Fruit fly (Drosophila melanogaster) whole organism, embryonic: ENCODE results near the gene CG12783.

Experiments used
- Asciz ChIP-seq: fragments of 200-800 bp; sonication (Bioruptor generic); optimal IDR thresholded peaks from 2 replicates; lab custom pipeline; 2017; ENCODE audit warnings: missing biosample characterization, mild to moderate bottlenecking, missing genetic modification characterization, missing genetic modification reagents
- B-H1 ChIP-seq: fragments of 200-800 bp; sonication (Bioruptor generic); IDR thresholded peaks from 3 replicates; pipeline ENCODE4 v1.3.6; 2022; ENCODE audit warnings: missing biosample characterization, missing genetic modification characterization
- Blimp-1 ChIP-seq: fragments of 200-800 bp; sonication (Bioruptor generic); optimal IDR thresholded peaks from 3 replicates; lab custom pipeline; 2018; ENCODE audit warnings: missing biosample characterization, missing genetic modification characterization, mild to moderate bottlenecking, moderate library complexity, missing genetic modification reagents
- CG1024 ChIP-seq: fragments of 200-800 bp; sonication (Bioruptor generic); IDR thresholded peaks from 2 replicates; pipeline ENCODE4 v1.3.6; 2022; ENCODE audit warnings: missing biosample characterization, missing genetic modification characterization
- CG10267 ChIP-seq: fragments of 200-800 bp; sonication (Bioruptor generic); optimal IDR thresholded peaks from 2 replicates; lab custom pipeline; 2018; ENCODE audit warnings: missing biosample characterization, mild to moderate bottlenecking, missing genetic modification characterization, moderate library complexity
- CG10321 ChIP-seq: fragments of 200-800 bp; sonication (Bioruptor generic); IDR thresholded peaks from 2 replicates; pipeline ENCODE4 v1.3.6; 2022; ENCODE audit warnings: missing biosample characterization, missing genetic modification characterization
- CG11093 ChIP-seq: fragments of 200-800 bp; sonication (Bioruptor generic); IDR thresholded peaks from 3 replicates; pipeline ENCODE4 v1.3.6; 2022; ENCODE audit warnings: missing biosample characterization, missing genetic modification characterization
- CG12155 ChIP-seq: fragments of 200-800 bp; sonication (Bioruptor generic); optimal IDR thresholded peaks from 3 replicates; lab custom pipeline; 2016; ENCODE audit warnings: missing biosample characterization, missing genetic modification characterization
- CG13123 ChIP-seq: fragments of 200-800 bp; sonication (Bioruptor generic); optimal IDR thresholded peaks from 2 replicates; lab custom pipeline; 2016; ENCODE audit warnings: missing biosample characterization, missing genetic modification characterization
- CG13624 ChIP-seq: fragments of 200-800 bp; sonication (Bioruptor generic); optimal IDR thresholded peaks from 2 replicates; lab custom pipeline; 2016; ENCODE audit warnings: missing biosample characterization, missing genetic modification characterization
- CG14965 ChIP-seq: fragments of 200-800 bp; sonication (Bioruptor generic); optimal IDR thresholded peaks from 2 replicates; lab custom pipeline; 2016; ENCODE audit warnings: missing biosample characterization, missing genetic modification characterization, borderline replicate concordance
- CG15011 ChIP-seq: fragments of 200-800 bp; sonication (Bioruptor generic); optimal IDR thresholded peaks from 3 replicates; lab custom pipeline; 2018; ENCODE audit warnings: missing biosample characterization, mild to moderate bottlenecking, missing genetic modification characterization
- CG15269 ChIP-seq: fragments of 200-800 bp; sonication (Bioruptor generic); optimal IDR thresholded peaks from 2 replicates; lab custom pipeline; 2018; ENCODE audit warnings: missing biosample characterization, mild to moderate bottlenecking, missing genetic modification characterization, moderate library complexity
- CG15696 ChIP-seq: fragments of 200-800 bp; sonication (Bioruptor generic); optimal IDR thresholded peaks from 2 replicates; lab custom pipeline; 2019; ENCODE audit warnings: missing biosample characterization, mild to moderate bottlenecking, missing genetic modification characterization, moderate library complexity
- CG30431 ChIP-seq: fragments of 200-800 bp; sonication (Bioruptor generic); optimal IDR thresholded peaks from 2 replicates; lab custom pipeline; 2017; ENCODE audit warnings: missing biosample characterization, missing genetic modification characterization
- CG3995 ChIP-seq: fragments of 200-800 bp; sonication (Bioruptor generic); optimal IDR thresholded peaks from 3 replicates; lab custom pipeline; 2016; ENCODE audit warnings: missing biosample characterization, missing genetic modification characterization
- CG5180 ChIP-seq: fragments of 200-800 bp; sonication (Bioruptor generic); optimal IDR thresholded peaks from 3 replicates; lab custom pipeline; 2017; ENCODE audit warnings: missing biosample characterization, missing genetic modification characterization, mild to moderate bottlenecking, moderate library complexity, missing genetic modification reagents
- CG6683 ChIP-seq: fragments of 200-800 bp; sonication (Bioruptor generic); optimal IDR thresholded peaks from 2 replicates; lab custom pipeline; 2017; ENCODE audit warnings: missing biosample characterization, mild to moderate bottlenecking, missing genetic modification characterization, missing genetic modification reagents
- CG7357 ChIP-seq: fragments of 200-800 bp; sonication (Bioruptor generic); IDR thresholded peaks from 3 replicates; pipeline ENCODE4 v1.3.6; 2022; ENCODE audit warnings: missing biosample characterization, missing genetic modification characterization
- CG7928 ChIP-seq: fragments of 200-800 bp; sonication (Bioruptor generic); optimal IDR thresholded peaks from 2 replicates; lab custom pipeline; 2017; ENCODE audit warnings: missing biosample characterization, mild to moderate bottlenecking, missing genetic modification characterization
- CkIIα-i1 ChIP-seq: fragments of 200-800 bp; sonication (Bioruptor generic); IDR thresholded peaks from 2 replicates; pipeline ENCODE4 v1.3.6; 2022; ENCODE audit warnings: missing biosample characterization, missing genetic modification characterization
- Dad ChIP-seq: fragments of 200-800 bp; sonication (Bioruptor generic); optimal IDR thresholded peaks from 3 replicates; lab custom pipeline; 2016; ENCODE audit warnings: missing biosample characterization, missing genetic modification characterization
- Doc3 ChIP-seq: fragments of 200-800 bp; sonication (Bioruptor generic); IDR thresholded peaks from 3 replicates; pipeline ENCODE4 v1.3.6; 2022; ENCODE audit warnings: missing biosample characterization, missing genetic modification characterization; ENCODE audit not compliant: partially characterized antibody
- E2f2 ChIP-seq: fragments of 200-800 bp; sonication (Bioruptor generic); IDR thresholded peaks from 2 replicates; pipeline ENCODE4 v1.3.6; 2022; ENCODE audit warnings: missing biosample characterization, missing genetic modification characterization
- H2.0 ChIP-seq: fragments of 200-800 bp; sonication (Bioruptor generic); IDR thresholded peaks from 2 replicates; pipeline ENCODE4 v1.3.6; 2022; ENCODE audit warnings: missing biosample characterization, missing genetic modification characterization
- Hey ChIP-seq: fragments of 200-800 bp; sonication (Bioruptor generic); optimal IDR thresholded peaks from 3 replicates; lab custom pipeline; 2018; ENCODE audit warnings: missing biosample characterization, mild to moderate bottlenecking, missing genetic modification characterization
- Hr78 ChIP-seq, 2 experiments: fragments of 200-800 bp in 1 of 2; fragments of >200 bp in 1 of 2; sonication (Bioruptor generic) in 1 of 2; optimal IDR thresholded peaks; 2 replicates each; lab custom pipeline; 2017 to 2019; ENCODE audit warnings: missing biosample characterization in 2 of 2, missing genetic modification characterization in 2 of 2, mild to moderate bottlenecking in 1 of 2, moderate library complexity in 1 of 2
- MESR4 ChIP-seq: fragments of 200-800 bp; sonication (Bioruptor generic); optimal IDR thresholded peaks from 2 replicates; lab custom pipeline; 2018; ENCODE audit warnings: missing biosample characterization, mild to moderate bottlenecking, missing genetic modification characterization, moderate library complexity
- MTF-1 ChIP-seq: fragments of 200-800 bp; sonication (Bioruptor generic); optimal IDR thresholded peaks from 2 replicates; lab custom pipeline; 2018; ENCODE audit warnings: missing biosample characterization, mild to moderate bottlenecking, missing genetic modification characterization, borderline replicate concordance
- Myb ChIP-seq: fragments of 200-800 bp; sonication (Bioruptor generic); optimal IDR thresholded peaks from 2 replicates; lab custom pipeline; 2016; ENCODE audit warnings: missing biosample characterization, missing genetic modification characterization
- PHDP ChIP-seq: fragments of 200-800 bp; sonication (Bioruptor generic); optimal IDR thresholded peaks from 3 replicates; lab custom pipeline; 2018; ENCODE audit warnings: missing biosample characterization, mild to moderate bottlenecking, missing genetic modification characterization, moderate library complexity
- Ptx1 ChIP-seq: fragments of 200-800 bp; sonication (Bioruptor generic); IDR thresholded peaks from 2 replicates; pipeline ENCODE4 v1.3.6; 2022; ENCODE audit warnings: missing biosample characterization, missing genetic modification characterization
- Spps ChIP-seq: fragments of 200-800 bp; sonication (Bioruptor generic); optimal IDR thresholded peaks from 2 replicates; lab custom pipeline; 2018; ENCODE audit warnings: missing biosample characterization, mild to moderate bottlenecking, missing genetic modification characterization
- Taf1 ChIP-seq: fragments of 200-800 bp; sonication (Bioruptor generic); IDR thresholded peaks from 2 replicates; pipeline ENCODE4 v1.3.6; 2022; ENCODE audit warnings: missing biosample characterization, missing genetic modification characterization
- ara ChIP-seq: fragments of 200-800 bp; sonication (Bioruptor generic); IDR thresholded peaks from 2 replicates; pipeline ENCODE4 v1.3.6; 2022; ENCODE audit warnings: missing biosample characterization, missing genetic modification characterization
- az2 ChIP-seq: fragments of 200-800 bp; sonication (Bioruptor generic); optimal IDR thresholded peaks from 3 replicates; lab custom pipeline; 2016; ENCODE audit warnings: missing biosample characterization, missing genetic modification characterization
- chinmo ChIP-seq: fragments of 200-800 bp; sonication (Bioruptor generic); IDR thresholded peaks from 4 replicates; pipeline ENCODE4 v1.3.6; 2022; ENCODE audit warnings: missing biosample characterization, missing genetic modification characterization; ENCODE audit not compliant: partially characterized antibody
- chn ChIP-seq: fragments of 200-800 bp; sonication (Bioruptor generic); optimal IDR thresholded peaks from 2 replicates; lab custom pipeline; 2016; ENCODE audit warnings: missing biosample characterization, missing genetic modification characterization
- croc ChIP-seq: fragments of 200-800 bp; sonication (Bioruptor generic); conservative IDR thresholded peaks from 3 replicates; pipeline ENCODE4 v1.3.6; 2022; ENCODE audit warnings: missing biosample characterization, missing genetic modification characterization
- ind ChIP-seq: fragments of 200-800 bp; sonication (Bioruptor generic); optimal IDR thresholded peaks from 3 replicates; lab custom pipeline; 2016; ENCODE audit warnings: missing biosample characterization, missing genetic modification characterization
- mam ChIP-seq: fragments of 200-800 bp; sonication (Bioruptor generic); optimal IDR thresholded peaks from 3 replicates; lab custom pipeline; 2016; ENCODE audit warnings: missing biosample characterization, missing genetic modification characterization
- pan ChIP-seq, 4 experiments: fragments of >200 bp in 3 of 4; fragments of 200-800 bp in 1 of 4; sonication (Bioruptor generic) in 1 of 4; optimal IDR thresholded peaks in 3 of 4; IDR thresholded peaks in 1 of 4; 2 replicates each; pipeline versions ENCODE4 v1.3.6 to Lab custom; 2017 to 2022; ENCODE audit warnings: missing biosample characterization in 2 of 4, missing genetic modification characterization in 2 of 4, mixed read lengths in 1 of 4
- phol ChIP-seq: fragments of 200-800 bp; sonication (Bioruptor generic); optimal IDR thresholded peaks from 3 replicates; lab custom pipeline; 2018; ENCODE audit warnings: missing biosample characterization, mild to moderate bottlenecking, missing genetic modification characterization, moderate library complexity
- prd ChIP-seq, 3 experiments: fragments of >200 bp in 2 of 3; fragments of 200-800 bp in 1 of 3; sonication (Bioruptor generic) in 1 of 3; optimal IDR thresholded peaks in 2 of 3; IDR thresholded peaks in 1 of 3; 2 replicates in 2 of 3; 3 replicates in 1 of 3; pipeline versions ENCODE4 v1.3.6 to Lab custom; 2017 to 2022; ENCODE audit warnings: missing biosample characterization in 1 of 3, missing genetic modification characterization in 1 of 3
- sens ChIP-seq: fragments of 200-800 bp; sonication (Bioruptor generic); peaks from one replicate; lab custom pipeline; 2016; ENCODE audit warnings: missing biosample characterization, missing genetic modification characterization
- unpg ChIP-seq: fragments of 200-800 bp; sonication (Bioruptor generic); optimal IDR thresholded peaks from 3 replicates; lab custom pipeline; 2018; ENCODE audit warnings: missing biosample characterization, mild to moderate bottlenecking, missing genetic modification characterization, moderate library complexity
- usp ChIP-seq: fragments of >200 bp; optimal IDR thresholded peaks from 2 replicates; lab custom pipeline; 2017; ENCODE audit warnings: missing biosample characterization, missing genetic modification characterization
- zen2 ChIP-seq: fragments of 200-800 bp; sonication (Bioruptor generic); IDR thresholded peaks from 3 replicates; pipeline ENCODE4 v1.3.6; 2022; ENCODE audit warnings: missing biosample characterization, missing genetic modification characterization; ENCODE audit not compliant: partially characterized antibody

CG12783 gene

DNA sequence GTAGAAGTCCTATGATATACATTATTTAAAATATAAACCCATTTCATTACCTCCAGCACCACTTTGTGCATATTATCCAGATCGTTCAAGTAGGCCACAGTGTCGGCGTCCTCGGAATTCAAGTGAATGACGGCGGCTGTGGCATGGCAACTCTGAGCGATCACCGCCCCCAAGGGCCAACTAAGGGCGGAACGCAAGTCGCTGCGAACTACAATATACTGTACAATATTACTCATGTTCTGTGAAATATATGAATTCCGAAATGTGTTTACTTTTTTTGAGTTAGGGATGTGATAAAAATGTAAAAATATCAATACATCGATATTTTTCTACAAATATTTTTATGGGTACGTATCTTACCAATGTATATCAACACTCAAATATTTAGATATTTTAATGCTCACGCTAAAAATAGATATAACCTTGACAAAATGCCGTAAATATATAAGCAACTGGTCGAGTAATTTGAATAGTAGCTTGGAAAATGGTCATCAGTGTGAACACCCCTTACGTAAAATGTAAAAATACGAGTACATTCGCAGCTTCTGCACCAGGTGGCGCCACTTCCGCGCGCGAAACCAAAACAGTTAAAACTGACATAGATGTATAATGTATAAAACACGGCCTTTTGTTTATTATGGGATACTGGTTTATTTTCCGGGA lies 39.6 kb downstream of the CG12783 start, which contains the start of gene CG14903 (continued):
- TF ChIP-seq Dad = no peak
- peak; percentile 51 for TF ChIP-seq Myb (GFP tag; lab: Kevin White, UChicago)
- peak; percentile 98 for TF ChIP-seq CG3995 (GFP tag; lab: Kevin White, UChicago)
- peak; percentile 26 for TF ChIP-seq chn (GFP tag; lab: Kevin White, UChicago)
- TF ChIP-seq MTF-1 (GFP tag; lab: Kevin White, UChicago) = no peak
- TF ChIP-seq CkIIα-i1 (GFP tag; lab: Robert Waterston, UW) = no peak
- no peak for TF ChIP-seq usp (GFP tag; lab: Kevin White, UChicago)
- TF ChIP-seq E2f2 (GFP tag; lab: Robert Waterston, UW) = peak; percentile 80
- TF ChIP-seq CG1024 (GFP tag; lab: Robert Waterston, UW) = no peak
- TF ChIP-seq Spps = no peak
- peak; percentile 20; the same call in 1 of the 2 replicates for TF ChIP-seq Ptx1 (GFP tag; lab: Robert Waterston, UW)
- no peak for TF ChIP-seq CG7357 (GFP tag; lab: Robert Waterston, UW)
- peak; percentile 73 for TF ChIP-seq CG15696 (tag; lab: Kevin White, UChicago)
- TF ChIP-seq Asciz (GFP tag; lab: Kevin White, UChicago) = no peak
- TF ChIP-seq croc (GFP tag; lab: Robert Waterston, UW) = no peak
- no peak; the same call in 2 of the 3 replicates for TF ChIP-seq zen2 (GFP tag; lab: Robert Waterston, UW)
- no peak for TF ChIP-seq ind (GFP tag; lab: Kevin White, UChicago)
- peak; percentile 34 for TF ChIP-seq mam (GFP tag; lab: Kevin White, UChicago)
- no peak for TF ChIP-seq Hey (tag; lab: Kevin White, UChicago)
- peak; percentile 58; the same call in 2 of the 3 replicates for TF ChIP-seq Doc3 (GFP tag; lab: Robert Waterston, UW)
- TF ChIP-seq phol (tag; lab: Kevin White, UChicago) = peak; percentile 71
- no peak for TF ChIP-seq CG30431 (GFP tag; lab: Kevin White, UChicago)
- peak; percentile 81 for TF ChIP-seq sens (GFP tag; lab: Kevin White, UChicago)
- TF ChIP-seq CG10267 = peak; percentile 50
- peak; percentile 37 for TF ChIP-seq Blimp-1
- no peak for TF ChIP-seq CG14965
- peak; percentile 24 for TF ChIP-seq CG12155 (GFP tag; lab: Kevin White, UChicago)
- TF ChIP-seq pan (optimal IDR thresholded peaks at IDR 0.05; lab: Kevin White, UChicago) = no peak
- no peak for TF ChIP-seq pan (GFP tag; optimal IDR thresholded peaks at IDR 0.05 in 1 of 2, IDR thresholded peaks at IDR 0.05 in 1 of 2)
- peak; percentile 38 for TF ChIP-seq MESR4 (GFP tag; lab: Kevin White, UChicago)
- no peak for TF ChIP-seq CG15011 (GFP tag; lab: Kevin White, UChicago)
- TF ChIP-seq CG11093 (GFP tag; lab: Robert Waterston, UW) = no peak
- TF ChIP-seq CG5180 (GFP tag; lab: Kevin White, UChicago) = no peak
- no peak for TF ChIP-seq prd (optimal IDR thresholded peaks at IDR 0.05; lab: Kevin White, UChicago)
- TF ChIP-seq prd (GFP tag; IDR thresholded peaks at IDR 0.05; lab: Robert Waterston, UW) = peak; percentile 25; the same call in 1 of the 3 replicates
- TF ChIP-seq CG6683 (GFP tag; lab: Kevin White, UChicago) = no peak
- no peak for TF ChIP-seq Hr78 (GFP tag; optimal IDR thresholded peaks at IDR 0.05; lab: Kevin White, UChicago)
- no peak for TF ChIP-seq H2.0 (GFP tag; lab: Robert Waterston, UW)
- no peak for TF ChIP-seq unpg (GFP tag; lab: Kevin White, UChicago)
- no peak for TF ChIP-seq PHDP (tag; lab: Kevin White, UChicago)
- no peak for TF ChIP-seq CG7928 (GFP tag; lab: Kevin White, UChicago)
- no peak for TF ChIP-seq Taf1 (GFP tag; lab: Robert Waterston, UW)
- no peak for TF ChIP-seq B-H1 (GFP tag; lab: Robert Waterston, UW)
- no peak for TF ChIP-seq ara (GFP tag; lab: Robert Waterston, UW)
- TF ChIP-seq CG10321 (GFP tag; lab: Robert Waterston, UW) = no peak
- no peak for TF ChIP-seq CG15269
- 0 out of 4 replicates have a peak, but pooled peaks have one; percentile 16 for TF ChIP-seq chinmo (GFP tag; lab: Robert Waterston, UW)
- peak; percentile 25 for TF ChIP-seq CG13624 (GFP tag; lab: Kevin White, UChicago)
- no peak for TF ChIP-seq CG13123 (GFP tag; lab: Kevin White, UChicago)
- TF ChIP-seq az2 (GFP tag; lab: Kevin White, UChicago) = peak; percentile 0
